Fruit fly (Drosophila melanogaster): ENCODE data around the gene BG642163.

- TF ChIP-seq Smox (GFP tag; optimal IDR thresholded peaks at IDR 0.05): no peak
- TF ChIP-seq Ets21C (GFP tag; optimal IDR thresholded peaks at IDR 0.05): no peak
- no peak for TF ChIP-seq spab (GFP tag; optimal IDR thresholded peaks at IDR 0.05)
- no peak for TF ChIP-seq Sox14 (GFP tag; optimal IDR thresholded peaks at IDR 0.05)
- peak; percentile 20 for TF ChIP-seq Blimp-1 (GFP tag; optimal IDR thresholded peaks at IDR 0.05)
- TF ChIP-seq ss (GFP tag; optimal IDR thresholded peaks at IDR 0.05): peak in 1 of 2 experiments; percentile 46
- no peak for TF ChIP-seq CG7368 (GFP tag; optimal IDR thresholded peaks at IDR 0.05)
- no peak for TF ChIP-seq lz (GFP tag; optimal IDR thresholded peaks at IDR 0.05)
- no peak for TF ChIP-seq CG8319 (GFP tag; optimal IDR thresholded peaks at IDR 0.05)
- TF ChIP-seq CG3919 (GFP tag; optimal IDR thresholded peaks at IDR 0.05): peak; percentile 52
- peak; percentile 2 for TF ChIP-seq fkh (GFP tag; optimal IDR thresholded peaks at IDR 0.05)
These were observed 49.3 kb upstream of the BG642163 start for dm6 chr2L:4591842-4592241.
